Fruit fly (Drosophila melanogaster) whole organism, pupa: ENCODE data around the gene CG10996.

Experiments
- CG10348 ChIP-seq: fragments of 200-800 bp; sonication (Bioruptor generic); IDR thresholded peaks from 2 replicates; pipeline ENCODE4 v1.3.6; 2022; ENCODE audit warnings: missing biosample characterization, missing genetic modification characterization
- CG12605 ChIP-seq: fragments of 200-800 bp; sonication (Bioruptor generic); IDR thresholded peaks from 2 replicates; pipeline ENCODE4 v1.3.6; 2022; ENCODE audit warnings: missing biosample characterization, missing genetic modification characterization
- CG13204 ChIP-seq: fragments of 200-800 bp; sonication (Bioruptor generic); optimal IDR thresholded peaks from 2 replicates; lab custom pipeline; 2018; ENCODE audit warnings: missing biosample characterization, mild to moderate bottlenecking, missing genetic modification characterization, moderate library complexity
- CG14655 ChIP-seq: fragments of 200-800 bp; sonication (Bioruptor generic); optimal IDR thresholded peaks from 3 replicates; lab custom pipeline; 2017; ENCODE audit warnings: mild to moderate bottlenecking, missing biosample characterization, missing genetic modification reagents, missing genetic modification characterization
- CG32121 ChIP-seq: fragments of 200-800 bp; sonication (Bioruptor generic); IDR thresholded peaks from 2 replicates; pipeline ENCODE4 v1.3.6; 2022; ENCODE audit warnings: missing biosample characterization, missing genetic modification characterization
- CG34367 ChIP-seq: fragments of 200-800 bp; sonication (Bioruptor generic); optimal IDR thresholded peaks from 2 replicates; lab custom pipeline; 2018; ENCODE audit warnings: missing biosample characterization, mild to moderate bottlenecking, missing genetic modification characterization
- CG4496 ChIP-seq: fragments of 200-800 bp; sonication (Bioruptor generic); IDR thresholded peaks from 3 replicates; pipeline ENCODE4 v1.3.6; 2022; ENCODE audit warnings: missing biosample characterization, missing genetic modification characterization
- CG9948 ChIP-seq: fragments of 200-800 bp; sonication (Bioruptor generic); optimal IDR thresholded peaks from 2 replicates; lab custom pipeline; 2018; ENCODE audit warnings: missing biosample characterization, mild to moderate bottlenecking, missing genetic modification characterization, moderate library complexity
- EcR ChIP-seq: fragments of 200-800 bp; sonication (Bioruptor generic); optimal IDR thresholded peaks from 3 replicates; lab custom pipeline; 2019; ENCODE audit warnings: missing biosample characterization, missing genetic modification characterization, mild to moderate bottlenecking, moderate library complexity, missing genetic modification reagents
- Pif1A ChIP-seq: fragments of 200-800 bp; sonication (Bioruptor generic); optimal IDR thresholded peaks from 3 replicates; lab custom pipeline; 2016; ENCODE audit warnings: missing biosample characterization, missing genetic modification characterization
- Pif1B ChIP-seq: fragments of 200-800 bp; sonication (Bioruptor generic); optimal IDR thresholded peaks from 3 replicates; lab custom pipeline; 2016; ENCODE audit warnings: missing biosample characterization, missing genetic modification characterization
- Snoo ChIP-seq: fragments of 200-800 bp; sonication (Bioruptor generic); optimal IDR thresholded peaks from 3 replicates; lab custom pipeline; 2017; ENCODE audit warnings: missing biosample characterization, mild to moderate bottlenecking, missing genetic modification characterization, inconsistent platforms
- gl ChIP-seq: fragments of 200-800 bp; sonication (Bioruptor generic); optimal IDR thresholded peaks from 2 replicates; lab custom pipeline; 2018; ENCODE audit warnings: missing biosample characterization, mild to moderate bottlenecking, missing genetic modification characterization

dm6 chrX:13766495-13766894, 30.9 kb downstream of the CG10996 start:
- TF ChIP-seq CG12605 (GFP tag; lab: Robert Waterston, UW) = no peak
- TF ChIP-seq Pif1A (GFP tag; lab: Kevin White, UChicago) = no peak
- TF ChIP-seq CG4496 = no peak
- TF ChIP-seq Snoo (tag; lab: Kevin White, UChicago) = no peak
- TF ChIP-seq CG13204 (GFP tag; lab: Kevin White, UChicago) = no peak
- no peak for TF ChIP-seq CG32121 (GFP tag; lab: Robert Waterston, UW)
- no peak for TF ChIP-seq EcR
- TF ChIP-seq CG14655 (GFP tag; lab: Kevin White, UChicago) = no peak
- no peak for TF ChIP-seq CG9948 (tag; lab: Kevin White, UChicago)
- no peak for TF ChIP-seq gl (tag; lab: Kevin White, UChicago)
- TF ChIP-seq CG34367 = no peak
- no peak for TF ChIP-seq Pif1B (GFP tag; lab: Kevin White, UChicago)
- TF ChIP-seq CG10348 (GFP tag; lab: Robert Waterston, UW) = no peak
